Worm (Caenorhabditis elegans): Measurements from ENCODE around the gene cyp-34A6.

Gene cyp-34A6

ce11 chrV:3961235-3961634 lies at the start of gene cyp-34A6:
Gene cyp-34A6, minus strand, starts transcription at chrV:3961335.
- no peak for TF ChIP-seq ets-7 (tag; optimal IDR thresholded peaks at IDR 0.05)

- TF ChIP-seq hnd-1 (tag; optimal IDR thresholded peaks at IDR 0.05) (no peak), scrt-1 (GFP tag; IDR thresholded peaks at IDR 0.05) (no peak), B0310.2 (tag; optimal IDR thresholded peaks at IDR 0.05) (no peak), hmbx-1 (tag; optimal IDR thresholded peaks at IDR 0.05) (no peak)
These were observed 49.0 kb upstream of the cyp-34A6 start, which contains the start of gene srh-4 for ce11 chrV:4010170-4010569. Gene srh-4, plus strand, starts transcription at chrV:4010470.

- TF ChIP-seq tra-4 (tag; optimal IDR thresholded peaks at IDR 0.05) (no peak), hmbx-1 (tag; optimal IDR thresholded peaks at IDR 0.05) (no peak), tbx-11 (GFP tag; IDR thresholded peaks at IDR 0.05) (no peak), hnd-1 (tag; optimal IDR thresholded peaks at IDR 0.05) (no peak), aly-1 (tag; optimal IDR thresholded peaks at IDR 0.05) (no peak), scrt-1 (GFP tag; IDR thresholded peaks at IDR 0.05) (no peak), ets-7 (tag; optimal IDR thresholded peaks at IDR 0.05) (no peak), flt-1 (GFP tag; IDR thresholded peaks at IDR 0.05) (no peak)
These were observed 46.8 kb upstream of the cyp-34A6 start, which contains the start of gene srh-7 for ce11 chrV:4007927-4008326. Gene srh-7, plus strand, starts transcription at chrV:4008227.

ce11 chrV:4005219-4005618 lies 44.1 kb upstream of the cyp-34A6 start, which contains the start of gene srh-8:
Gene srh-8, plus strand, starts transcription at chrV:4005519.
- no peak for TF ChIP-seq B0310.2 (tag; optimal IDR thresholded peaks at IDR 0.05)
- TF ChIP-seq scrt-1 (GFP tag; IDR thresholded peaks at IDR 0.05) = no peak
- TF ChIP-seq aly-1 (tag; optimal IDR thresholded peaks at IDR 0.05) = no peak
- TF ChIP-seq F13C5.2 (tag; optimal IDR thresholded peaks at IDR 0.05) = no peak
- no peak for TF ChIP-seq ets-7 (tag; optimal IDR thresholded peaks at IDR 0.05)
- TF ChIP-seq pes-1 (GFP tag; IDR thresholded peaks at IDR 0.05) = no peak

DNA sequence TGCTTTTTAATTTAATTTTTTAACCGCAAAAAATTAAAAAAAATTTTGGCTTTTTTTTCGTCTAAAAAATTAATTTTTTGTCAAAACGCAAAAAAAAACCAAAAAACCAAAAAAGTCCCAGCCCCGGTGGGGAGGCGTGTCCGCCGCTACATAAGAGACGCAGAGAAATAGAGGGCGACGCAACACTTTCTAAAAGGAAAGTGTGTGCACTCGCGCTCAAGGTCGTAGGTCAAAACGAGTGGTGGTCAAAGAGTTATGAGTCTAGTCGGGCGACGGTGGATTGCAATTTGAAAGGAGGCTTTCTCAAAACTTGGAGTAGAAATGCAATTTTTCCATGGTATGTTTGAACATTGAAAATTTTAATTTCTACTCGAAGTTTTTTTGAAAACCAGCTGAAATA lies 43.4 kb upstream of the cyp-34A6 start:
- TF ChIP-seq flt-1 (GFP tag; IDR thresholded peaks at IDR 0.05) = no peak
- no peak for TF ChIP-seq ets-7 (tag; optimal IDR thresholded peaks at IDR 0.05)
- no peak for TF ChIP-seq tbx-11 (GFP tag; IDR thresholded peaks at IDR 0.05)
- TF ChIP-seq sea-1 (GFP tag; conservative IDR thresholded peaks at IDR 0.05) = no peak
- TF ChIP-seq ama-1 (optimal IDR thresholded peaks at IDR 0.05) = no peak
- TF ChIP-seq pes-1 (GFP tag; IDR thresholded peaks at IDR 0.05) = no peak
- no peak for TF ChIP-seq hmg-4 (GFP tag; optimal IDR thresholded peaks at IDR 0.05)
- TF ChIP-seq aly-1 (tag; optimal IDR thresholded peaks at IDR 0.05) = no peak
- no peak for TF ChIP-seq B0310.2 (tag; optimal IDR thresholded peaks at IDR 0.05)
- no peak for TF ChIP-seq tra-4 (tag; optimal IDR thresholded peaks at IDR 0.05)
- no peak for TF ChIP-seq scrt-1 (GFP tag; IDR thresholded peaks at IDR 0.05)
- TF ChIP-seq hmbx-1 (tag; optimal IDR thresholded peaks at IDR 0.05) = no peak

DNA sequence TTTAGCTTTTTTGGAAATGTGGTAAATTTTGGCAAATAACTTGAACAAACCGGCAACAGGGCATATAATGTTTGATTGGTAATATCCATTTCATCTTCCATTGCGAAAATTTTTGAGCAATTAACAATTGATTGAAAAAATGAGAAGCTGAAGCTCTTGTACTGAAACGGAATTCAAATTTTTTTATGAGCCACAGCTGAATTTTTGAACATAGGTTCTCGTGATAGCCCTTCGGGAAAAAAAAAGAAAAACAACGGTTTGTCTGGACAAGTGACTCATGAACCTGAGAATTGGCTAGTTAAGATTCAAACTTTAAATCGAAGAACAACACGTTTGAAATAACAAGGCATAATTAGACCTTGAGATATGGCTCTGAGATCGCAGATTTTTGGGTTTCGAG lies 34.7 kb upstream of the cyp-34A6 start, which contains the start of gene srx-62:
Gene srx-62 (minus strand): TSS at position 101 of the 400 bp plus-strand sequence.
- TF ChIP-seq aly-1 (tag; optimal IDR thresholded peaks at IDR 0.05) (no peak), hnd-1 (tag; optimal IDR thresholded peaks at IDR 0.05) (no peak), hmbx-1 (tag; optimal IDR thresholded peaks at IDR 0.05) (no peak), tbx-11 (GFP tag; IDR thresholded peaks at IDR 0.05) (no peak), hmg-4 (GFP tag; optimal IDR thresholded peaks at IDR 0.05) (no peak), B0310.2 (tag; optimal IDR thresholded peaks at IDR 0.05) (no peak), tra-4 (tag; optimal IDR thresholded peaks at IDR 0.05) (no peak), ceh-36 (tag; optimal IDR thresholded peaks at IDR 0.05) (no peak), F13C5.2 (tag; optimal IDR thresholded peaks at IDR 0.05) (no peak), ceh-13 (GFP tag; optimal IDR thresholded peaks at IDR 0.05) (no peak), ets-7 (tag; optimal IDR thresholded peaks at IDR 0.05) (no peak), ama-1 (optimal IDR thresholded peaks at IDR 0.05) (no peak), flt-1 (GFP tag; IDR thresholded peaks at IDR 0.05) (no peak), tbx-37 (GFP tag; conservative IDR thresholded peaks at IDR 0.05) (no peak), scrt-1 (GFP tag; IDR thresholded peaks at IDR 0.05) (no peak)

DNA sequence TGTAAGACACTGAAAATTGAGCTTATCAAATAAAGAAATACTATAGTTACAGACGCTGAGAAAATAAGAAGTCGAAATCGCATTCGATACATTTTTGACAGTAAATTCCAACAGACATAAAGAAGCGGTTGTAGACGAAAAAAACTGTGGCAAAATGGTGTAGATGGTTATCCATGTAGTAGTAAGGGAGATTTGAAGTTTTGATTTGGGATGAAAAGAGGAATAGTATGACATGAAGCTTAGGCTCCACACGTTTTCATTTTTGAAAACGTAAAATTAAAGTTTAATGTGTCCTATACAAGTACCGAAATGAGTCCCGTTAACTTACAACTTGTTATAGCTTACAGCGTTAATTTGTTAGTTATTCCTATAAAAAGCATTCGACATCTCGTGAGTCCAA lies 32.9 kb upstream of the cyp-34A6 start, which contains the start of gene K09D9.9:
Gene K09D9.9 (minus strand): TSS at position 101 of the 400 bp plus-strand sequence.
- TF ChIP-seq B0310.2 (tag; optimal IDR thresholded peaks at IDR 0.05) = no peak
- no peak for TF ChIP-seq flt-1 (GFP tag; IDR thresholded peaks at IDR 0.05)
- no peak for TF ChIP-seq pes-1 (GFP tag; IDR thresholded peaks at IDR 0.05)
- TF ChIP-seq ets-7 (tag; optimal IDR thresholded peaks at IDR 0.05) = no peak
- no peak for TF ChIP-seq scrt-1 (GFP tag; IDR thresholded peaks at IDR 0.05)
- TF ChIP-seq ama-1 (optimal IDR thresholded peaks at IDR 0.05) = no peak
- no peak for TF ChIP-seq ceh-36 (tag; optimal IDR thresholded peaks at IDR 0.05)
- no peak for TF ChIP-seq hmg-4 (GFP tag; optimal IDR thresholded peaks at IDR 0.05)
- no peak for TF ChIP-seq tra-4 (tag; optimal IDR thresholded peaks at IDR 0.05)
- no peak for TF ChIP-seq sea-1 (GFP tag; conservative IDR thresholded peaks at IDR 0.05)

DNA sequence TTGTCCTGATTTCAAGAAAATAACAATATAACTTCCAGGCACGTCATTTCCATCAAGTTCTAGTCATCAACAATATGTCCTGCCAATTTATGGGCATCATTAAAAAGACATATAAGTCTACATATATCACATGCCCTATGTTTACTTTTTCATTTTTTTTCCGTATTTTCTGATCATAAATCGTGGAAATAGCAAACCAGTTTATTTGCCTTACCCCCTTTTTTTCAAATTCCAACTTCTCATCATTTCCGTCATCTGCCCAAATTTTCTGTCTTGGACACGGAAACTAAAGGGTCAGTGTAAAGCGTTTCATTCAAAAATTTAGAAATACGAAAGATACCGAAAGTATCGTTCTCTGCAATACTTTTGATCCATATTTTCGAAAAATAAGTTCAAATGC lies 31.2 kb upstream of the cyp-34A6 start:
- TF ChIP-seq B0310.2 (tag; optimal IDR thresholded peaks at IDR 0.05) (no peak), tbx-37 (GFP tag; conservative IDR thresholded peaks at IDR 0.05) (no peak), hmbx-1 (tag; optimal IDR thresholded peaks at IDR 0.05) (no peak), hnd-1 (tag; optimal IDR thresholded peaks at IDR 0.05) (no peak), pes-1 (GFP tag; IDR thresholded peaks at IDR 0.05) (no peak), ama-1 (optimal IDR thresholded peaks at IDR 0.05) (no peak), F13C5.2 (tag; optimal IDR thresholded peaks at IDR 0.05) (no peak), scrt-1 (GFP tag; IDR thresholded peaks at IDR 0.05) (no peak), ceh-36 (tag; optimal IDR thresholded peaks at IDR 0.05) (no peak), tbx-11 (GFP tag; IDR thresholded peaks at IDR 0.05) (no peak)

- TF ChIP-seq sea-1 (GFP tag; conservative IDR thresholded peaks at IDR 0.05) (no peak), pes-1 (GFP tag; IDR thresholded peaks at IDR 0.05) (no peak), ama-1 (optimal IDR thresholded peaks at IDR 0.05) (no peak), aly-1 (tag; optimal IDR thresholded peaks at IDR 0.05) (no peak), scrt-1 (GFP tag; IDR thresholded peaks at IDR 0.05) (no peak), F13C5.2 (tag; optimal IDR thresholded peaks at IDR 0.05) (no peak), flt-1 (GFP tag; IDR thresholded peaks at IDR 0.05) (no peak), hmg-4 (GFP tag; optimal IDR thresholded peaks at IDR 0.05) (no peak), tra-4 (tag; optimal IDR thresholded peaks at IDR 0.05) (no peak), hnd-1 (tag; optimal IDR thresholded peaks at IDR 0.05) (no peak), ets-7 (tag; optimal IDR thresholded peaks at IDR 0.05) (no peak), tbx-37 (GFP tag; conservative IDR thresholded peaks at IDR 0.05) (no peak), hmbx-1 (tag; optimal IDR thresholded peaks at IDR 0.05) (no peak), tbx-11 (GFP tag; IDR thresholded peaks at IDR 0.05) (no peak), B0310.2 (tag; optimal IDR thresholded peaks at IDR 0.05) (no peak), ceh-36 (tag; optimal IDR thresholded peaks at IDR 0.05) (no peak), ceh-13 (GFP tag; optimal IDR thresholded peaks at IDR 0.05) (no peak)
These were observed 27.9 kb upstream of the cyp-34A6 start, which contains the start of gene nlp-27 for ce11 chrV:3989070-3989469. Gene nlp-27, plus strand, starts transcription at chrV:3989378.

All from whole organism, early embryonic.